Fruit fly (Drosophila melanogaster) whole organism, embryonic: Measurements from ENCODE around the gene RpS12.
A peak's percentile ranks its signal among the peaks of the same experiment; 100 is the strongest.

Experiments
- Antp ChIP-seq: fragments of 200-800 bp; sonication (Bioruptor generic); optimal IDR thresholded peaks from 3 replicates; lab custom pipeline; 2016; ENCODE audit warnings: missing biosample characterization, missing genetic modification characterization
- BEAF-32 ChIP-seq: fragments of 200-800 bp; sonication (Bioruptor generic); optimal IDR thresholded peaks from 3 replicates; lab custom pipeline; 2017; ENCODE audit warnings: missing biosample characterization, missing genetic modification characterization, mild to moderate bottlenecking, moderate library complexity, missing genetic modification reagents
- CG10366 ChIP-seq: fragments of 200-800 bp; sonication (Bioruptor generic); IDR thresholded peaks from 2 replicates; pipeline ENCODE4 v1.3.6; 2022; ENCODE audit warnings: missing biosample characterization, missing genetic modification characterization
- CG10543 ChIP-seq: fragments of 200-800 bp; sonication (Bioruptor generic); optimal IDR thresholded peaks from 3 replicates; lab custom pipeline; 2017; ENCODE audit warnings: missing biosample characterization, mild to moderate bottlenecking, missing genetic modification characterization, moderate library complexity
- CG14441 ChIP-seq: fragments of 200-800 bp; sonication (Bioruptor generic); IDR thresholded peaks from 2 replicates; pipeline ENCODE4 v1.3.6; 2022; ENCODE audit warnings: missing biosample characterization, missing genetic modification characterization
- CG15514 ChIP-seq: fragments of 200-800 bp; sonication (Bioruptor generic); optimal IDR thresholded peaks from 3 replicates; lab custom pipeline; 2017; ENCODE audit warnings: missing biosample characterization, missing genetic modification characterization, mild to moderate bottlenecking, moderate library complexity, missing genetic modification reagents
- CG17328 ChIP-seq: fragments of 200-800 bp; sonication (Bioruptor generic); IDR thresholded peaks from 2 replicates; pipeline ENCODE4 v1.3.6; 2022; ENCODE audit warnings: missing biosample characterization, missing genetic modification characterization
- CG17385 ChIP-seq: fragments of 200-800 bp; sonication (Bioruptor generic); optimal IDR thresholded peaks from 3 replicates; lab custom pipeline; 2018; ENCODE audit warnings: missing biosample characterization, mild to moderate bottlenecking, missing genetic modification characterization
- CG18476 ChIP-seq: fragments of 200-800 bp; sonication (Bioruptor generic); optimal IDR thresholded peaks from 2 replicates; lab custom pipeline; 2016; ENCODE audit warnings: missing biosample characterization, mild to moderate bottlenecking, missing genetic modification characterization
- CG18764 ChIP-seq: fragments of 200-800 bp; sonication (Bioruptor generic); optimal IDR thresholded peaks from 3 replicates; lab custom pipeline; 2016; ENCODE audit warnings: missing biosample characterization, missing genetic modification characterization
- CG31224 ChIP-seq: fragments of 200-800 bp; sonication (Bioruptor generic); IDR thresholded peaks from 2 replicates; pipeline ENCODE4 v1.3.6; 2022; ENCODE audit warnings: missing biosample characterization, missing genetic modification characterization
- CG32532 ChIP-seq: fragments of 200-800 bp; sonication (Bioruptor generic); IDR thresholded peaks from 2 replicates; pipeline ENCODE4 v1.3.6; 2022; ENCODE audit warnings: missing biosample characterization, missing genetic modification characterization
- CG4617 ChIP-seq: fragments of 200-800 bp; sonication (Bioruptor generic); optimal IDR thresholded peaks from 3 replicates; lab custom pipeline; 2016; ENCODE audit warnings: missing biosample characterization, missing genetic modification characterization, borderline replicate concordance
- CG4820 ChIP-seq: fragments of 200-800 bp; sonication (Bioruptor generic); optimal IDR thresholded peaks from 3 replicates; lab custom pipeline; 2016; ENCODE audit warnings: missing biosample characterization, missing genetic modification characterization
- CG8359 ChIP-seq: fragments of 200-800 bp; sonication (Bioruptor generic); optimal IDR thresholded peaks from 2 replicates; lab custom pipeline; 2017; ENCODE audit warnings: missing biosample characterization, mild to moderate bottlenecking, missing genetic modification characterization, borderline replicate concordance
- CrebB ChIP-seq: fragments of 200-800 bp; sonication (Bioruptor generic); optimal IDR thresholded peaks from 3 replicates; lab custom pipeline; 2018; ENCODE audit warnings: missing biosample characterization, mild to moderate bottlenecking, missing genetic modification characterization
- Dfd ChIP-seq, 2 experiments: fragments of >200 bp; optimal IDR thresholded peaks; 2 replicates each; lab custom pipeline; 2017; ENCODE audit warnings: missing biosample characterization in 2 of 2, missing genetic modification characterization in 2 of 2
- Fer3 ChIP-seq: fragments of 200-800 bp; sonication (Bioruptor generic); optimal IDR thresholded peaks from 2 replicates; lab custom pipeline; 2018; ENCODE audit warnings: missing biosample characterization, mild to moderate bottlenecking, missing genetic modification characterization, moderate library complexity
- HLH54F ChIP-seq: fragments of 200-800 bp; sonication (Bioruptor generic); optimal IDR thresholded peaks from 3 replicates; lab custom pipeline; 2016; ENCODE audit warnings: missing biosample characterization, missing genetic modification characterization
- HmgZ ChIP-seq: fragments of 200-800 bp; sonication (Bioruptor generic); optimal IDR thresholded peaks from 2 replicates; lab custom pipeline; 2018; ENCODE audit warnings: missing biosample characterization, mild to moderate bottlenecking, missing genetic modification characterization
- Kr ChIP-seq: fragments of 200-800 bp; sonication (Bioruptor generic); optimal IDR thresholded peaks from 2 replicates; lab custom pipeline; 2017; ENCODE audit warnings: missing biosample characterization, mild to moderate bottlenecking, missing genetic modification characterization
- MBD-R2 ChIP-seq: fragments of 200-800 bp; sonication (Bioruptor generic); IDR thresholded peaks from 2 replicates; pipeline ENCODE4 v1.3.6; 2022; ENCODE audit warnings: missing biosample characterization, missing genetic modification characterization
- Meics ChIP-seq: fragments of 200-800 bp; sonication (Bioruptor generic); optimal IDR thresholded peaks from 2 replicates; lab custom pipeline; 2017; ENCODE audit warnings: missing biosample characterization, mild to moderate bottlenecking, missing genetic modification characterization
- Opbp ChIP-seq: fragments of 200-800 bp; sonication (Bioruptor generic); IDR thresholded peaks from 3 replicates; pipeline ENCODE4 v1.3.6; 2022; ENCODE audit warnings: missing biosample characterization, missing genetic modification characterization; ENCODE audit not compliant: partially characterized antibody
- Poxn ChIP-seq: fragments of 200-800 bp; sonication (Bioruptor generic); IDR thresholded peaks from 2 replicates; pipeline ENCODE4 v1.3.6; 2022; ENCODE audit warnings: missing biosample characterization, missing genetic modification characterization
- Ptx1 ChIP-seq: fragments of 200-800 bp; sonication (Bioruptor generic); IDR thresholded peaks from 2 replicates; pipeline ENCODE4 v1.3.6; 2022; ENCODE audit warnings: missing biosample characterization, missing genetic modification characterization
- Rfx ChIP-seq: fragments of 200-800 bp; sonication (Bioruptor generic); IDR thresholded peaks from 2 replicates; pipeline ENCODE4 v1.3.6; 2022; ENCODE audit warnings: missing biosample characterization, missing genetic modification characterization
- ase ChIP-seq: fragments of 200-800 bp; sonication (Bioruptor generic); IDR thresholded peaks from 3 replicates; pipeline ENCODE4 v1.3.6; 2022; ENCODE audit warnings: missing biosample characterization, missing genetic modification characterization
- bsh ChIP-seq, 2 experiments: fragments of 200-800 bp; sonication (Bioruptor generic); optimal IDR thresholded peaks; 2 replicates each; lab custom pipeline; 2017 to 2018; ENCODE audit warnings: mild to moderate bottlenecking in 2 of 2, missing biosample characterization in 2 of 2, missing genetic modification characterization in 2 of 2, moderate library complexity in 1 of 2
- caup ChIP-seq: fragments of 200-800 bp; sonication (Bioruptor generic); optimal IDR thresholded peaks from 3 replicates; lab custom pipeline; 2017; ENCODE audit warnings: missing biosample characterization, mild to moderate bottlenecking, missing genetic modification characterization, moderate library complexity; ENCODE audit not compliant: severe bottlenecking
- chinmo ChIP-seq: fragments of 200-800 bp; sonication (Bioruptor generic); IDR thresholded peaks from 4 replicates; pipeline ENCODE4 v1.3.6; 2022; ENCODE audit warnings: missing biosample characterization, missing genetic modification characterization; ENCODE audit not compliant: partially characterized antibody
- chm ChIP-seq: fragments of 200-800 bp; sonication (Bioruptor generic); IDR thresholded peaks from 2 replicates; pipeline ENCODE4 v1.3.6; 2022; ENCODE audit warnings: missing biosample characterization, missing genetic modification characterization
- fd64A ChIP-seq: fragments of 200-800 bp; sonication (Bioruptor generic); optimal IDR thresholded peaks from 3 replicates; lab custom pipeline; 2018; ENCODE audit warnings: missing biosample characterization, mild to moderate bottlenecking, missing genetic modification characterization
- fd96Cb ChIP-seq: fragments of 200-800 bp; sonication (Bioruptor generic); optimal IDR thresholded peaks from 2 replicates; lab custom pipeline; 2018; ENCODE audit warnings: missing biosample characterization, mild to moderate bottlenecking, missing genetic modification characterization, moderate library complexity
- gsb-n ChIP-seq: fragments of 200-800 bp; sonication (Bioruptor generic); optimal IDR thresholded peaks from 3 replicates; lab custom pipeline; 2018; ENCODE audit warnings: missing biosample characterization, mild to moderate bottlenecking, missing genetic modification characterization
- kni ChIP-seq: fragments of 200-800 bp; sonication (Bioruptor generic); optimal IDR thresholded peaks from 3 replicates; lab custom pipeline; 2017; ENCODE audit warnings: mild to moderate bottlenecking, missing biosample characterization, missing genetic modification reagents, missing genetic modification characterization
- nerfin-2 ChIP-seq: fragments of 200-800 bp; sonication (Bioruptor generic); IDR thresholded peaks from 2 replicates; pipeline ENCODE4 v1.3.6; 2022; ENCODE audit warnings: missing biosample characterization, missing genetic modification characterization; ENCODE audit not compliant: partially characterized antibody
- oc ChIP-seq: fragments of 200-800 bp; sonication (Bioruptor generic); optimal IDR thresholded peaks from 2 replicates; lab custom pipeline; 2018; ENCODE audit warnings: missing biosample characterization, mild to moderate bottlenecking, missing genetic modification characterization, moderate library complexity
- onecut ChIP-seq: fragments of 200-800 bp; sonication (Bioruptor generic); IDR thresholded peaks from 2 replicates; pipeline ENCODE4 v1.3.6; 2022; ENCODE audit warnings: missing biosample characterization, missing genetic modification characterization
- org-1 ChIP-seq: fragments of 200-800 bp; sonication (Bioruptor generic); optimal IDR thresholded peaks from 2 replicates; lab custom pipeline; 2017; ENCODE audit warnings: missing biosample characterization, missing genetic modification characterization
- pho ChIP-seq: fragments of 200-800 bp; sonication (Bioruptor generic); optimal IDR thresholded peaks from 2 replicates; lab custom pipeline; 2016; ENCODE audit warnings: missing biosample characterization, missing genetic modification characterization
- pnt ChIP-seq: fragments of 200-800 bp; sonication (Bioruptor generic); optimal IDR thresholded peaks from 3 replicates; lab custom pipeline; 2016; ENCODE audit warnings: missing biosample characterization, missing genetic modification characterization
- schlank ChIP-seq: fragments of 200-800 bp; sonication (Bioruptor generic); optimal IDR thresholded peaks from 2 replicates; lab custom pipeline; 2018; ENCODE audit warnings: missing biosample characterization, mild to moderate bottlenecking, missing genetic modification characterization
- sens ChIP-seq: fragments of 200-800 bp; sonication (Bioruptor generic); peaks from one replicate; lab custom pipeline; 2016; ENCODE audit warnings: missing biosample characterization, missing genetic modification characterization
- seq ChIP-seq: fragments of 200-800 bp; sonication (Bioruptor generic); IDR thresholded peaks from 2 replicates; pipeline ENCODE4 v1.3.6; 2022; ENCODE audit warnings: missing biosample characterization, missing genetic modification characterization
- shn ChIP-seq: fragments of 200-800 bp; sonication (Bioruptor generic); optimal IDR thresholded peaks from 3 replicates; lab custom pipeline; 2016; ENCODE audit warnings: missing biosample characterization, missing genetic modification characterization
- tgo ChIP-seq: fragments of 200-800 bp; sonication (Bioruptor generic); IDR thresholded peaks from 3 replicates; pipeline ENCODE4 v1.3.6; 2022; ENCODE audit warnings: missing biosample characterization, missing genetic modification characterization
- ttk ChIP-seq: fragments of 200-800 bp; sonication (Bioruptor generic); IDR thresholded peaks from 2 replicates; pipeline ENCODE4 v2.1.2; 2022; ENCODE audit warnings: missing biosample characterization, missing genetic modification characterization
- zfh2 ChIP-seq: fragments of 200-800 bp; sonication (Bioruptor generic); optimal IDR thresholded peaks from 2 replicates; lab custom pipeline; 2016; ENCODE audit warnings: missing biosample characterization, missing genetic modification characterization

Gene RpS12

DNA sequence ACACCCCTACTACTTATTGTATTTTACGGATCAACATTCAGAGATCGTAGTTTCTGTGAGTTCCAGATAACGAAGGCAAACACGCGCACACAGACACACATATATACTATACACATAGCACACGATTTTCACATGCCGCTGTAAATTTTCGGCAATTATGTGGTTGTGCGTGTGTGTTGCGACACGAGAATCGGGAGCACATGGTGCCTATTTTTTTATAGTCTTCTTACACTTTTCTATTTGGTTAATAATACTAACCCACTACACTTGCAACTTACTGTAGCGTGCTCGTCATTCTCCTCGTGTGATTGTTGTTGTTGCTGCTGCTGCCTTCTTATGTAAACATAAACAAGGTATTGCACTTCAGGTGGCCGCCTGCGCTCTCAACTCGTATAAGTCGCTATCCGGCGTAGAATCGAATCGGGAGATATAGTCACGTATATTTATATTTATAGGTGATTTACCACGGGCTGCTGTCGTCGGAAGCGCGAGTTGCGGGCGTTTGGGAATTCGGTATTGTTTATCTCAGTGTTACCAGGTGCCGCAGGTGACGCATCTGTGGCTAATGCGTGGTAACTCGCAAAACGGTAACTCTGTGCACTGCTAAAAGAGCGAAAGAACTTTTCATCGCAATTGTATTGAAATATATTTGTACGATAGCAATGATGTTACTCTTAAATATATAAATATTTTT is 845 bp upstream of the RpS12 start, which contains the start of gene Adk2 (continued):
- TF ChIP-seq CG10543 = peak; percentile 27
- TF ChIP-seq gsb-n (tag; lab: Kevin White, UChicago) = no peak
- TF ChIP-seq HLH54F (GFP tag; lab: Kevin White, UChicago) = peak; percentile 23
- no peak for TF ChIP-seq onecut (GFP tag; lab: Robert Waterston, UW)
- TF ChIP-seq tgo (GFP tag; lab: Robert Waterston, UW) = peak; percentile 44; the same call in 2 of the 3 replicates
- peak; percentile 41 for TF ChIP-seq kni (GFP tag; lab: Kevin White, UChicago)
- TF ChIP-seq CG18764 (GFP tag; lab: Kevin White, UChicago) = peak; percentile 24
- TF ChIP-seq chinmo (GFP tag; lab: Robert Waterston, UW) = no peak
- no peak for TF ChIP-seq CG8359 (GFP tag; lab: Kevin White, UChicago)
- TF ChIP-seq Ptx1 (GFP tag; lab: Robert Waterston, UW) = peak; percentile 71
- no peak for TF ChIP-seq Antp (GFP tag; lab: Kevin White, UChicago)
- TF ChIP-seq oc (tag; lab: Kevin White, UChicago) = no peak
- no peak for TF ChIP-seq Meics (GFP tag; lab: Kevin White, UChicago)
- peak; percentile 55 for TF ChIP-seq CG14441 (GFP tag; lab: Robert Waterston, UW)
- no peak for TF ChIP-seq CG18476
- no peak for TF ChIP-seq schlank (tag; lab: Kevin White, UChicago)
- TF ChIP-seq Fer3 (tag; lab: Kevin White, UChicago) = peak; percentile 10
- TF ChIP-seq Dfd (GFP tag; optimal IDR thresholded peaks at IDR 0.05; lab: Kevin White, UChicago) = no peak
- no peak for TF ChIP-seq Poxn
- TF ChIP-seq shn (GFP tag; lab: Kevin White, UChicago) = no peak
- TF ChIP-seq ase (GFP tag; lab: Robert Waterston, UW) = 0 out of 3 replicates have a peak, but pooled peaks have one; percentile 25
- TF ChIP-seq zfh2 (GFP tag; lab: Kevin White, UChicago) = peak; percentile 7
- peak; percentile 7 for TF ChIP-seq CrebB (tag; lab: Kevin White, UChicago)
- no peak for TF ChIP-seq bsh (GFP tag; optimal IDR thresholded peaks at IDR 0.05; lab: Kevin White, UChicago)
- TF ChIP-seq BEAF-32 (GFP tag; lab: Kevin White, UChicago) = no peak
- peak; percentile 75 for TF ChIP-seq CG32532
- no peak for TF ChIP-seq CG4820 (GFP tag; lab: Kevin White, UChicago)
- TF ChIP-seq CG10366 (GFP tag; lab: Robert Waterston, UW) = peak; percentile 36
- TF ChIP-seq ttk (GFP tag; lab: Robert Waterston, UW) = peak; percentile 24; the same call in 1 of the 2 replicates
- peak; percentile 44 for TF ChIP-seq Opbp
- TF ChIP-seq caup (GFP tag; lab: Kevin White, UChicago) = no peak
- TF ChIP-seq seq (GFP tag; lab: Robert Waterston, UW) = no peak; the same call in 1 of the 2 replicates
- TF ChIP-seq MBD-R2 (GFP tag; lab: Robert Waterston, UW) = peak; percentile 52; the same call in 1 of the 2 replicates
- no peak for TF ChIP-seq chm (GFP tag; lab: Robert Waterston, UW)
- no peak for TF ChIP-seq Kr
- TF ChIP-seq CG17328 (GFP tag; lab: Robert Waterston, UW) = peak; percentile 13; the same call in 1 of the 2 replicates
- TF ChIP-seq org-1 (GFP tag; lab: Kevin White, UChicago) = no peak
- peak; percentile 83 for TF ChIP-seq Rfx (GFP tag; lab: Robert Waterston, UW)
- peak; percentile 67 for TF ChIP-seq CG15514 (GFP tag; lab: Kevin White, UChicago)
- TF ChIP-seq pnt (GFP tag; lab: Kevin White, UChicago) = no peak
- TF ChIP-seq CG4617 (GFP tag; lab: Kevin White, UChicago) = no peak
- peak; percentile 73 for TF ChIP-seq sens (GFP tag; lab: Kevin White, UChicago)
- no peak for TF ChIP-seq nerfin-2 (GFP tag; lab: Robert Waterston, UW)
- no peak for TF ChIP-seq fd96Cb (tag; lab: Kevin White, UChicago)
- no peak for TF ChIP-seq HmgZ
- TF ChIP-seq CG17385 = no peak
- TF ChIP-seq fd64A (GFP tag; lab: Kevin White, UChicago) = no peak
- TF ChIP-seq CG31224 = peak; percentile 26; the same call in 1 of the 2 replicates
- no peak for TF ChIP-seq pho (GFP tag; lab: Kevin White, UChicago)
